Worm (Caenorhabditis elegans): ENCODE data around the gene F09E5.7.

DNA sequence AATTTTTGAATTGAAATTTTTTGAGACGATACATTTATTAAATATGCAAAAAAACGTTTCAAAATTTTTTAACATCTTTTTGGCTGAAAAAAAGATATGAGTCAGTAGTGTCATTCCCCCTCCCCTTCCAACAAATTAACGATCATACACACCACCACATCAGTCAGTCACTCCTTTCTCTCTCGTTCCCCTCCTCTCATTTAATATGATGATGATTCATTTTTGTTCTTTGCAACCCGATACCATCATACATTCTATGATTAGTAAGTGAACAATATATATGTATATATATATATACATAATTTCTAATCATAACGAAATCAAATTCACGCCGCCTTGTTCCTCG, 14.4 kb upstream of the F09E5.7 start:
- TF ChIP-seq sea-2 (GFP tag; IDR thresholded peaks at IDR 0.05) (no peak), F57A8.1 (GFP tag; optimal IDR thresholded peaks at IDR 0.05) (no peak), snpc-1.3 (tag; optimal IDR thresholded peaks at IDR 0.05; ENCODE audit: insufficient read depth) (no peak), unc-62 (GFP tag; optimal IDR thresholded peaks at IDR 0.05) (peak; percentile 21), F57C9.4 (tag; optimal IDR thresholded peaks at IDR 0.05) (no peak), madf-6 (GFP tag; IDR thresholded peaks at IDR 0.05) (no peak), ztf-18 (tag; optimal IDR thresholded peaks at IDR 0.05) (no peak), aptf-3 (GFP tag; IDR thresholded peaks at IDR 0.05) (no peak), snpc-1.1 (tag; optimal IDR thresholded peaks at IDR 0.05; ENCODE audit: insufficient read depth) (no peak), ztf-25 (GFP tag; IDR thresholded peaks at IDR 0.05) (no peak)
